Fruit fly (Drosophila melanogaster) whole organism, embryonic: ENCODE results near the gene dgt1.
A peak's percentile ranks its signal among the peaks of the same experiment; 100 is the strongest.

ENCODE experiments used
- Aef1 ChIP-seq: fragments of 200-800 bp; sonication (Bioruptor generic); IDR thresholded peaks from 3 replicates; pipeline ENCODE4 v1.3.6; 2022; ENCODE audit warnings: missing biosample characterization, missing genetic modification characterization
- Atf6 ChIP-seq: fragments of 200-800 bp; sonication (Bioruptor generic); IDR thresholded peaks from 2 replicates; pipeline ENCODE4 v1.3.6; 2022; ENCODE audit warnings: missing biosample characterization, missing genetic modification characterization
- Blimp-1 ChIP-seq: fragments of 200-800 bp; sonication (Bioruptor generic); optimal IDR thresholded peaks from 3 replicates; lab custom pipeline; 2018; ENCODE audit warnings: missing biosample characterization, missing genetic modification characterization, mild to moderate bottlenecking, moderate library complexity, missing genetic modification reagents
- CG10366 ChIP-seq: fragments of 200-800 bp; sonication (Bioruptor generic); IDR thresholded peaks from 2 replicates; pipeline ENCODE4 v1.3.6; 2022; ENCODE audit warnings: missing biosample characterization, missing genetic modification characterization
- CG10462 ChIP-seq: fragments of 200-800 bp; sonication (Bioruptor generic); optimal IDR thresholded peaks from 2 replicates; lab custom pipeline; 2016; ENCODE audit warnings: missing biosample characterization, missing genetic modification characterization
- CG11093 ChIP-seq: fragments of 200-800 bp; sonication (Bioruptor generic); IDR thresholded peaks from 3 replicates; pipeline ENCODE4 v1.3.6; 2022; ENCODE audit warnings: missing biosample characterization, missing genetic modification characterization
- CG11560 ChIP-seq: fragments of 200-800 bp; sonication (Bioruptor generic); IDR thresholded peaks from 3 replicates; pipeline ENCODE4 v1.3.6; 2022; ENCODE audit warnings: missing biosample characterization, missing genetic modification characterization
- CG11696 ChIP-seq: fragments of 200-800 bp; sonication (Bioruptor generic); IDR thresholded peaks from 2 replicates; pipeline ENCODE4 v1.3.6; 2022; ENCODE audit warnings: missing biosample characterization, missing genetic modification characterization
- CG13424 ChIP-seq: fragments of 200-800 bp; sonication (Bioruptor generic); optimal IDR thresholded peaks from 2 replicates; lab custom pipeline; 2019; ENCODE audit warnings: missing biosample characterization, mild to moderate bottlenecking, missing genetic modification characterization, moderate library complexity
- CG15269 ChIP-seq: fragments of 200-800 bp; sonication (Bioruptor generic); optimal IDR thresholded peaks from 2 replicates; lab custom pipeline; 2018; ENCODE audit warnings: missing biosample characterization, mild to moderate bottlenecking, missing genetic modification characterization, moderate library complexity
- CG17361 ChIP-seq: fragments of 200-800 bp; sonication (Bioruptor generic); IDR thresholded peaks from 3 replicates; pipeline ENCODE4 v1.3.6; 2022; ENCODE audit warnings: missing biosample characterization, missing genetic modification characterization
- CG2129 ChIP-seq: fragments of 200-800 bp; sonication (Bioruptor generic); IDR thresholded peaks from 2 replicates; pipeline ENCODE4 v1.3.6; 2022; ENCODE audit warnings: missing biosample characterization, missing genetic modification characterization; ENCODE audit not compliant: partially characterized antibody
- CG31365 ChIP-seq: fragments of 200-800 bp; sonication (Bioruptor generic); optimal IDR thresholded peaks from 2 replicates; lab custom pipeline; 2018; ENCODE audit warnings: missing biosample characterization, mild to moderate bottlenecking, missing genetic modification characterization
- CG31441 ChIP-seq: fragments of 200-800 bp; sonication (Bioruptor generic); IDR thresholded peaks from 2 replicates; pipeline ENCODE4 v1.3.6; 2022; ENCODE audit warnings: missing biosample characterization, missing genetic modification characterization
- CG33557 ChIP-seq: fragments of 200-800 bp; sonication (Bioruptor generic); optimal IDR thresholded peaks from 2 replicates; lab custom pipeline; 2019; ENCODE audit warnings: missing biosample characterization, mild to moderate bottlenecking, missing genetic modification characterization, moderate library complexity
- CG34422 ChIP-seq: fragments of 200-800 bp; sonication (Bioruptor generic); IDR thresholded peaks from 3 replicates; pipeline ENCODE4 v1.3.6; 2022; ENCODE audit warnings: missing biosample characterization, missing genetic modification characterization
- CG3726 ChIP-seq: fragments of 200-800 bp; sonication (Bioruptor generic); IDR thresholded peaks from 3 replicates; pipeline ENCODE4, ENCODE4 v1.3.6; 2022; ENCODE audit warnings: missing biosample characterization, missing genetic modification characterization
- CG4854 ChIP-seq: fragments of 200-800 bp; sonication (Bioruptor generic); optimal IDR thresholded peaks from 2 replicates; lab custom pipeline; 2016; ENCODE audit warnings: missing biosample characterization, missing genetic modification characterization, inconsistent platforms
- CG7928 ChIP-seq: fragments of 200-800 bp; sonication (Bioruptor generic); optimal IDR thresholded peaks from 2 replicates; lab custom pipeline; 2017; ENCODE audit warnings: missing biosample characterization, mild to moderate bottlenecking, missing genetic modification characterization
- Doc3 ChIP-seq: fragments of 200-800 bp; sonication (Bioruptor generic); IDR thresholded peaks from 3 replicates; pipeline ENCODE4 v1.3.6; 2022; ENCODE audit warnings: missing biosample characterization, missing genetic modification characterization; ENCODE audit not compliant: partially characterized antibody
- GATAe ChIP-seq: fragments of 200-800 bp; sonication (Bioruptor generic); conservative IDR thresholded peaks from 2 replicates; pipeline ENCODE4 v1.3.6; 2022; ENCODE audit warnings: missing biosample characterization, missing genetic modification characterization
- Kr ChIP-seq: fragments of 200-800 bp; sonication (Bioruptor generic); optimal IDR thresholded peaks from 2 replicates; lab custom pipeline; 2017; ENCODE audit warnings: missing biosample characterization, mild to moderate bottlenecking, missing genetic modification characterization
- MESR4 ChIP-seq: fragments of 200-800 bp; sonication (Bioruptor generic); optimal IDR thresholded peaks from 2 replicates; lab custom pipeline; 2018; ENCODE audit warnings: missing biosample characterization, mild to moderate bottlenecking, missing genetic modification characterization, moderate library complexity
- Med ChIP-seq: fragments of 200-800 bp; sonication (Bioruptor generic); peaks from one replicate; lab custom pipeline; 2016; ENCODE audit warnings: missing biosample characterization, missing genetic modification characterization, mild to moderate bottlenecking, inconsistent platforms, moderate library complexity
- Mrtf ChIP-seq: fragments of 200-800 bp; sonication (Bioruptor generic); IDR thresholded peaks from 3 replicates; pipeline ENCODE4 v1.3.6; 2022; ENCODE audit warnings: missing biosample characterization, missing genetic modification characterization
- Opbp ChIP-seq: fragments of 200-800 bp; sonication (Bioruptor generic); IDR thresholded peaks from 3 replicates; pipeline ENCODE4 v1.3.6; 2022; ENCODE audit warnings: missing biosample characterization, missing genetic modification characterization; ENCODE audit not compliant: partially characterized antibody
- Pdp1 ChIP-seq, 2 experiments: fragments of 200-800 bp; sonication (Bioruptor generic); optimal IDR thresholded peaks; 3 replicates each; lab custom pipeline; 2016; ENCODE audit warnings: missing biosample characterization in 2 of 2, missing genetic modification characterization in 2 of 2, mild to moderate bottlenecking in 1 of 2, moderate library complexity in 1 of 2
- Poxn ChIP-seq: fragments of 200-800 bp; sonication (Bioruptor generic); IDR thresholded peaks from 2 replicates; pipeline ENCODE4 v1.3.6; 2022; ENCODE audit warnings: missing biosample characterization, missing genetic modification characterization
- Ptx1 ChIP-seq: fragments of 200-800 bp; sonication (Bioruptor generic); IDR thresholded peaks from 2 replicates; pipeline ENCODE4 v1.3.6; 2022; ENCODE audit warnings: missing biosample characterization, missing genetic modification characterization
- Sry-β ChIP-seq: fragments of 200-800 bp; sonication (Bioruptor generic); optimal IDR thresholded peaks from 2 replicates; lab custom pipeline; 2018; ENCODE audit warnings: missing biosample characterization, mild to moderate bottlenecking, missing genetic modification characterization, moderate library complexity
- ac ChIP-seq: fragments of 200-800 bp; sonication (Bioruptor generic); optimal IDR thresholded peaks from 3 replicates; lab custom pipeline; 2017; ENCODE audit warnings: missing biosample characterization, mild to moderate bottlenecking, missing genetic modification characterization
- aop ChIP-seq: fragments of 200-800 bp; sonication (Bioruptor generic); IDR thresholded peaks from 2 replicates; pipeline ENCODE4 v1.3.6; 2022; ENCODE audit warnings: missing biosample characterization, missing genetic modification characterization
- ap ChIP-seq: fragments of 200-800 bp; sonication (Bioruptor generic); IDR thresholded peaks from 2 replicates; pipeline ENCODE4 v1.3.6; 2022; ENCODE audit warnings: missing biosample characterization, missing genetic modification characterization
- chinmo ChIP-seq: fragments of 200-800 bp; sonication (Bioruptor generic); IDR thresholded peaks from 4 replicates; pipeline ENCODE4 v1.3.6; 2022; ENCODE audit warnings: missing biosample characterization, missing genetic modification characterization; ENCODE audit not compliant: partially characterized antibody
- chn ChIP-seq: fragments of 200-800 bp; sonication (Bioruptor generic); optimal IDR thresholded peaks from 2 replicates; lab custom pipeline; 2016; ENCODE audit warnings: missing biosample characterization, missing genetic modification characterization
- ci ChIP-seq: fragments of 200-800 bp; sonication (Bioruptor generic); IDR thresholded peaks from 3 replicates; pipeline ENCODE4 v1.3.6; 2022; ENCODE audit warnings: missing biosample characterization, missing genetic modification characterization
- crc ChIP-seq: fragments of 200-800 bp; sonication (Bioruptor generic); optimal IDR thresholded peaks from 2 replicates; lab custom pipeline; 2016; ENCODE audit warnings: missing biosample characterization, missing genetic modification characterization
- disco-r ChIP-seq: fragments of 200-800 bp; sonication (Bioruptor generic); optimal IDR thresholded peaks from 2 replicates; lab custom pipeline; 2016; ENCODE audit warnings: missing biosample characterization, missing genetic modification characterization
- dmrt11E ChIP-seq: fragments of 200-800 bp; sonication (Bioruptor generic); optimal IDR thresholded peaks from 3 replicates; lab custom pipeline; 2018; ENCODE audit warnings: missing biosample characterization, mild to moderate bottlenecking, missing genetic modification characterization, moderate library complexity
- emc ChIP-seq: fragments of 200-800 bp; sonication (Bioruptor generic); optimal IDR thresholded peaks from 2 replicates; lab custom pipeline; 2016; ENCODE audit warnings: missing biosample characterization, missing genetic modification characterization
- esg ChIP-seq: fragments of 200-800 bp; sonication (Bioruptor generic); conservative IDR thresholded peaks from 2 replicates; pipeline ENCODE4 v1.3.6; 2022; ENCODE audit warnings: missing biosample characterization, missing genetic modification characterization
- fd64A ChIP-seq: fragments of 200-800 bp; sonication (Bioruptor generic); optimal IDR thresholded peaks from 3 replicates; lab custom pipeline; 2018; ENCODE audit warnings: missing biosample characterization, mild to moderate bottlenecking, missing genetic modification characterization
- gce ChIP-seq: fragments of 200-800 bp; sonication (Bioruptor generic); IDR thresholded peaks from 3 replicates; pipeline ENCODE4 v1.3.6; 2022; ENCODE audit warnings: missing biosample characterization, missing genetic modification characterization
- gsb ChIP-seq: fragments of 200-800 bp; sonication (Bioruptor generic); IDR thresholded peaks from 2 replicates; pipeline ENCODE4 v1.3.6; 2022; ENCODE audit warnings: missing biosample characterization, missing genetic modification characterization
- ken ChIP-seq: fragments of 200-800 bp; sonication (Bioruptor generic); IDR thresholded peaks from 3 replicates; pipeline ENCODE4 v1.3.6; 2022; ENCODE audit warnings: missing biosample characterization, missing genetic modification characterization
- luna ChIP-seq: fragments of 200-800 bp; sonication (Bioruptor generic); optimal IDR thresholded peaks from 2 replicates; lab custom pipeline; 2016; ENCODE audit warnings: missing biosample characterization, missing genetic modification characterization
- oc ChIP-seq: fragments of 200-800 bp; sonication (Bioruptor generic); optimal IDR thresholded peaks from 2 replicates; lab custom pipeline; 2018; ENCODE audit warnings: missing biosample characterization, mild to moderate bottlenecking, missing genetic modification characterization, moderate library complexity
- run ChIP-seq: fragments of 200-800 bp; sonication (Bioruptor generic); optimal IDR thresholded peaks from 3 replicates; lab custom pipeline; 2018; ENCODE audit warnings: missing biosample characterization, mild to moderate bottlenecking, missing genetic modification characterization
- salm ChIP-seq: fragments of 200-800 bp; sonication (Bioruptor generic); optimal IDR thresholded peaks from 2 replicates; lab custom pipeline; 2018; ENCODE audit warnings: missing biosample characterization, mild to moderate bottlenecking, missing genetic modification characterization
- seq ChIP-seq: fragments of 200-800 bp; sonication (Bioruptor generic); IDR thresholded peaks from 2 replicates; pipeline ENCODE4 v1.3.6; 2022; ENCODE audit warnings: missing biosample characterization, missing genetic modification characterization
- tna ChIP-seq: fragments of 200-800 bp; sonication (Bioruptor generic); IDR thresholded peaks from 2 replicates; pipeline ENCODE4 v1.3.6; 2022; ENCODE audit warnings: missing biosample characterization, missing genetic modification characterization; ENCODE audit not compliant: partially characterized antibody

dgt1 gene

dm6 chr3R:29847126-29847525, 10.2 kb downstream of the dgt1 start (continued):
- no peak for TF ChIP-seq Aef1 (GFP tag; lab: Robert Waterston, UW)
- peak; percentile 48; the same call in 1 of the 3 replicates for TF ChIP-seq ci (GFP tag; lab: Robert Waterston, UW)
- TF ChIP-seq CG15269 (tag; lab: Kevin White, UChicago), result no peak
- no peak for TF ChIP-seq seq (GFP tag; lab: Robert Waterston, UW)
- no peak for TF ChIP-seq CG31365
- no peak for TF ChIP-seq Doc3 (GFP tag; lab: Robert Waterston, UW)
- TF ChIP-seq Opbp, result no peak
- 0 out of 3 replicates have a peak, but pooled peaks have one; percentile 32 for TF ChIP-seq CG34422 (GFP tag; lab: Robert Waterston, UW)
- no peak for TF ChIP-seq Sry-β
- no peak for TF ChIP-seq Pdp1 (GFP tag; optimal IDR thresholded peaks at IDR 0.05; lab: Kevin White, UChicago)
- no peak for TF ChIP-seq CG11093
- TF ChIP-seq disco-r (GFP tag; lab: Kevin White, UChicago), result no peak
- no peak for TF ChIP-seq crc (GFP tag; lab: Kevin White, UChicago)
- no peak for TF ChIP-seq ken (GFP tag; lab: Robert Waterston, UW)
- no peak for TF ChIP-seq GATAe
- TF ChIP-seq Kr, result no peak
- 0 out of 2 replicates have a peak, but pooled peaks have one; percentile 5 for TF ChIP-seq ap (GFP tag; lab: Robert Waterston, UW)
- TF ChIP-seq gce (GFP tag; lab: Robert Waterston, UW), result peak; percentile 54; the same call in 1 of the 3 replicates
- TF ChIP-seq aop (GFP tag; lab: Robert Waterston, UW), result no peak
- TF ChIP-seq CG11696 (GFP tag; lab: Robert Waterston, UW), result no peak
- TF ChIP-seq tna (GFP tag; lab: Robert Waterston, UW), result no peak
- no peak for TF ChIP-seq CG13424 (tag; lab: Kevin White, UChicago)
- peak; percentile 74 for TF ChIP-seq Med (GFP tag; lab: Kevin White, UChicago)
- TF ChIP-seq Atf6, result no peak
- TF ChIP-seq CG11560, result 0 out of 3 replicates have a peak, but pooled peaks have one; percentile 13
- no peak for TF ChIP-seq Blimp-1
- TF ChIP-seq chn (GFP tag; lab: Kevin White, UChicago), result no peak
- no peak for TF ChIP-seq fd64A
- TF ChIP-seq MESR4 (GFP tag; lab: Kevin White, UChicago), result no peak
- no peak for TF ChIP-seq CG31441
- TF ChIP-seq emc (GFP tag; lab: Kevin White, UChicago), result no peak
- TF ChIP-seq Mrtf (GFP tag; lab: Robert Waterston, UW), result 0 out of 3 replicates have a peak, but pooled peaks have one; percentile 28
- no peak for TF ChIP-seq CG4854 (GFP tag; lab: Kevin White, UChicago)
- no peak for TF ChIP-seq salm
- 0 out of 2 replicates have a peak, but pooled peaks have one; percentile 17 for TF ChIP-seq esg (GFP tag; lab: Robert Waterston, UW)
- TF ChIP-seq CG2129 (GFP tag; lab: Robert Waterston, UW), result no peak
- TF ChIP-seq run (tag; lab: Kevin White, UChicago), result no peak
- no peak for TF ChIP-seq ac (GFP tag; lab: Kevin White, UChicago)
- TF ChIP-seq gsb (GFP tag; lab: Robert Waterston, UW), result no peak
- TF ChIP-seq CG17361, result no peak
- peak; percentile 41 for TF ChIP-seq Ptx1 (GFP tag; lab: Robert Waterston, UW)
- TF ChIP-seq Poxn (GFP tag; lab: Robert Waterston, UW), result no peak
- TF ChIP-seq luna (GFP tag; lab: Kevin White, UChicago), result no peak
- TF ChIP-seq dmrt11E (tag; lab: Kevin White, UChicago), result peak; percentile 24
- no peak for TF ChIP-seq chinmo
- no peak; the same call in 1 of the 2 replicates for TF ChIP-seq CG10366
- no peak for TF ChIP-seq CG7928 (GFP tag; lab: Kevin White, UChicago)
- no peak for TF ChIP-seq CG10462 (GFP tag; lab: Kevin White, UChicago)
- no peak for TF ChIP-seq CG33557 (GFP tag; lab: Kevin White, UChicago)
- TF ChIP-seq oc (tag; lab: Kevin White, UChicago), result no peak
- TF ChIP-seq CG3726 (GFP tag; lab: Robert Waterston, UW), result no peak
